Fruit fly (Drosophila melanogaster) whole organism: Measurements from ENCODE around the gene Ir94d.

Experiments
- CG8478 ChIP-seq: fragments of >200 bp; optimal IDR thresholded peaks from 2 replicates; lab custom pipeline; 2018; ENCODE audit warnings: inconsistent platforms
- Dll ChIP-seq: fragments of >200 bp; optimal IDR thresholded peaks from 2 replicates; lab custom pipeline; 2017
- EcR ChIP-seq, 2 experiments: fragments of >200 bp; optimal IDR thresholded peaks; 2 replicates each; lab custom pipeline; 2017; ENCODE audit warnings: missing biosample characterization in 2 of 2, missing genetic modification characterization in 2 of 2, missing genetic modification reagents in 2 of 2
- pan ChIP-seq: fragments of >200 bp; optimal IDR thresholded peaks from 2 replicates; lab custom pipeline; 2017
- psq ChIP-seq: fragments of >200 bp; optimal IDR thresholded peaks from 2 replicates; lab custom pipeline; 2017
- usp ChIP-seq: fragments of >200 bp; optimal IDR thresholded peaks from 2 replicates; lab custom pipeline; 2017; ENCODE audit warnings: missing biosample characterization, missing genetic modification characterization, mixed read lengths

dm6 chr3R:23399679-23400078, 2.9 kb upstream of the Ir94d start:
- TF ChIP-seq usp (GFP tag; lab: Kevin White, UChicago) = no peak
- no peak for TF ChIP-seq pan (lab: Kevin White, UChicago)
- TF ChIP-seq psq = no peak
- TF ChIP-seq CG8478 (lab: Kevin White, UChicago) = no peak
- TF ChIP-seq Dll (lab: Kevin White, UChicago) = no peak
- no peak for TF ChIP-seq EcR (GFP tag; optimal IDR thresholded peaks at IDR 0.05; lab: Kevin White, UChicago)
